Worm (Caenorhabditis elegans): ENCODE data around the gene rif-1.2.

The rif-1.2 gene

ce11 chrX:12348329-12348728, 22.9 kb downstream of the rif-1.2 start, which contains the start of gene F42F12.14:
Gene F42F12.14 (plus strand): TSS chrX:12348629.
- TF ChIP-seq flt-1 (GFP tag; IDR thresholded peaks at IDR 0.05) (no peak), med-1 (GFP tag; optimal IDR thresholded peaks at IDR 0.05; ENCODE audit: insufficient read depth) (no peak), cog-1 (tag; optimal IDR thresholded peaks at IDR 0.05) (no peak), ztf-29 (GFP tag; IDR thresholded peaks at IDR 0.05) (no peak), klf-2 (GFP tag; conservative IDR thresholded peaks at IDR 0.05) (no peak), ztf-23 (GFP tag; IDR thresholded peaks at IDR 0.05) (no peak), ref-1 (GFP tag; conservative IDR thresholded peaks at IDR 0.05) (no peak), tab-1 (GFP tag; IDR thresholded peaks at IDR 0.05) (no peak), T22C8.4 (GFP tag; IDR thresholded peaks at IDR 0.05) (no peak)

ce11 chrX:12347822-12348221, 23.4 kb downstream of the rif-1.2 start:
- no peak for TF ChIP-seq cog-1 (tag; optimal IDR thresholded peaks at IDR 0.05)
- TF ChIP-seq tab-1 (GFP tag; IDR thresholded peaks at IDR 0.05) = peak; percentile 73; the same call in 1 of the 2 replicates
- TF ChIP-seq ref-1 (GFP tag; conservative IDR thresholded peaks at IDR 0.05) = 0 out of 2 replicates have a peak, but pooled peaks have one; percentile 21
- TF ChIP-seq ztf-29 (GFP tag; IDR thresholded peaks at IDR 0.05) = 0 out of 2 replicates have a peak, but pooled peaks have one; percentile 31
- no peak for TF ChIP-seq flt-1 (GFP tag; IDR thresholded peaks at IDR 0.05)
- 0 out of 2 replicates have a peak, but pooled peaks have one; percentile 19 for TF ChIP-seq T22C8.4 (GFP tag; IDR thresholded peaks at IDR 0.05)
- TF ChIP-seq med-1 (GFP tag; optimal IDR thresholded peaks at IDR 0.05; ENCODE audit: insufficient read depth) = no peak
- 0 out of 2 replicates have a peak, but pooled peaks have one; percentile 7 for TF ChIP-seq ztf-23 (GFP tag; IDR thresholded peaks at IDR 0.05)
- no peak; the same call in 1 of the 2 replicates for TF ChIP-seq klf-2 (GFP tag; conservative IDR thresholded peaks at IDR 0.05)

ce11 chrX:12346729-12347128, 24.5 kb downstream of the rif-1.2 start, which contains the start of gene F42F12.11:
Gene F42F12.11 (plus strand): TSS chrX:12347029.
- TF ChIP-seq T22C8.4 (GFP tag; IDR thresholded peaks at IDR 0.05) = no peak
- TF ChIP-seq klf-2 (GFP tag; conservative IDR thresholded peaks at IDR 0.05) = no peak
- no peak for TF ChIP-seq med-1 (GFP tag; optimal IDR thresholded peaks at IDR 0.05; ENCODE audit: insufficient read depth)
- TF ChIP-seq ref-1 (GFP tag; conservative IDR thresholded peaks at IDR 0.05) = no peak
- TF ChIP-seq ztf-29 (GFP tag; IDR thresholded peaks at IDR 0.05) = no peak
- TF ChIP-seq cog-1 (tag; optimal IDR thresholded peaks at IDR 0.05) = no peak
- TF ChIP-seq tab-1 (GFP tag; IDR thresholded peaks at IDR 0.05) = no peak
- no peak for TF ChIP-seq ztf-23 (GFP tag; IDR thresholded peaks at IDR 0.05)
- no peak for TF ChIP-seq flt-1 (GFP tag; IDR thresholded peaks at IDR 0.05)

- TF ChIP-seq med-1 (GFP tag; optimal IDR thresholded peaks at IDR 0.05; ENCODE audit: insufficient read depth) (no peak), cog-1 (tag; optimal IDR thresholded peaks at IDR 0.05) (no peak), flt-1 (GFP tag; IDR thresholded peaks at IDR 0.05) (no peak), klf-2 (GFP tag; conservative IDR thresholded peaks at IDR 0.05) (no peak), ztf-29 (GFP tag; IDR thresholded peaks at IDR 0.05) (no peak), ref-1 (GFP tag; conservative IDR thresholded peaks at IDR 0.05) (no peak), T22C8.4 (GFP tag; IDR thresholded peaks at IDR 0.05) (no peak), tab-1 (GFP tag; IDR thresholded peaks at IDR 0.05) (no peak), ztf-23 (GFP tag; IDR thresholded peaks at IDR 0.05) (no peak)
Observed at ce11 chrX:12343279-12343678, 27.9 kb downstream of the rif-1.2 start, which contains the start of the genes nspc-9 and nspc-10. Gene nspc-9 (minus strand): TSS chrX:12343379. Gene nspc-10 (plus strand): TSS chrX:12343609.

- TF ChIP-seq tab-1 (GFP tag; IDR thresholded peaks at IDR 0.05) = no peak
- no peak for TF ChIP-seq ztf-23 (GFP tag; IDR thresholded peaks at IDR 0.05)
- no peak for TF ChIP-seq ztf-29 (GFP tag; IDR thresholded peaks at IDR 0.05)
- TF ChIP-seq med-1 (GFP tag; optimal IDR thresholded peaks at IDR 0.05; ENCODE audit: insufficient read depth) = no peak
- no peak for TF ChIP-seq klf-2 (GFP tag; conservative IDR thresholded peaks at IDR 0.05)
- TF ChIP-seq flt-1 (GFP tag; IDR thresholded peaks at IDR 0.05) = no peak
- no peak for TF ChIP-seq ref-1 (GFP tag; conservative IDR thresholded peaks at IDR 0.05)
- TF ChIP-seq cog-1 (tag; optimal IDR thresholded peaks at IDR 0.05) = no peak
- TF ChIP-seq T22C8.4 (GFP tag; IDR thresholded peaks at IDR 0.05) = no peak
Observed at ce11 chrX:12341338-12341737, 29.9 kb downstream of the rif-1.2 start, which contains the start of gene zig-2. Gene zig-2 (minus strand): TSS chrX:12341438.

ce11 chrX:12337846-12338490, 33.3 kb downstream of the rif-1.2 start, which contains the start of gene srd-44:
Gene srd-44 (plus strand): TSS chrX:12338440.
- no peak for TF ChIP-seq flt-1 (GFP tag; IDR thresholded peaks at IDR 0.05)
- 0 out of 2 replicates have a peak, but pooled peaks have one; percentile 40 for TF ChIP-seq ztf-29 (GFP tag; IDR thresholded peaks at IDR 0.05)
- TF ChIP-seq ref-1 (GFP tag; conservative IDR thresholded peaks at IDR 0.05) = 0 out of 2 replicates have a peak, but pooled peaks have one; percentile 26
- 0 out of 2 replicates have a peak, but pooled peaks have one; percentile 24 for TF ChIP-seq T22C8.4 (GFP tag; IDR thresholded peaks at IDR 0.05)

ce11 chrX:12335808-12336207, 35.4 kb downstream of the rif-1.2 start, which contains the start of gene srd-48:
Gene srd-48 (plus strand): TSS chrX:12336108.
- TF ChIP-seq ztf-23 (GFP tag; IDR thresholded peaks at IDR 0.05) (no peak), ref-1 (GFP tag; conservative IDR thresholded peaks at IDR 0.05) (no peak), T22C8.4 (GFP tag; IDR thresholded peaks at IDR 0.05) (no peak)

ce11 chrX:12333479-12333878, 37.7 kb downstream of the rif-1.2 start, which contains the start of gene srd-47:
Gene srd-47 (plus strand): TSS chrX:12333642.
- TF ChIP-seq flt-1 (GFP tag; IDR thresholded peaks at IDR 0.05) (no peak), ztf-23 (GFP tag; IDR thresholded peaks at IDR 0.05) (no peak), med-1 (GFP tag; optimal IDR thresholded peaks at IDR 0.05; ENCODE audit: insufficient read depth) (no peak), ref-1 (GFP tag; conservative IDR thresholded peaks at IDR 0.05) (no peak), tab-1 (GFP tag; IDR thresholded peaks at IDR 0.05) (no peak), klf-2 (GFP tag; conservative IDR thresholded peaks at IDR 0.05) (no peak), T22C8.4 (GFP tag; IDR thresholded peaks at IDR 0.05) (no peak), cog-1 (tag; optimal IDR thresholded peaks at IDR 0.05) (no peak), ztf-29 (GFP tag; IDR thresholded peaks at IDR 0.05) (no peak)

- TF ChIP-seq tab-1 (GFP tag; IDR thresholded peaks at IDR 0.05) (no peak), med-1 (GFP tag; optimal IDR thresholded peaks at IDR 0.05; ENCODE audit: insufficient read depth) (no peak), T22C8.4 (GFP tag; IDR thresholded peaks at IDR 0.05) (no peak), ref-1 (GFP tag; conservative IDR thresholded peaks at IDR 0.05) (no peak), ztf-29 (GFP tag; IDR thresholded peaks at IDR 0.05) (no peak), ztf-23 (GFP tag; IDR thresholded peaks at IDR 0.05) (no peak)
Observed at ce11 chrX:12331795-12332194, 39.4 kb downstream of the rif-1.2 start, which contains the start of gene srd-46. Gene srd-46 (plus strand): TSS chrX:12332095.

Data from whole organism, midembryonic.